Fruit fly (Drosophila melanogaster) whole organism, embryonic: ENCODE data around the gene Dmtn.
A peak's percentile ranks its signal among the peaks of the same experiment; 100 is the strongest.

ENCODE experiments used
- CG10147 ChIP-seq: fragments of 200-800 bp; sonication (Bioruptor generic); optimal IDR thresholded peaks from 2 replicates; lab custom pipeline; 2019; ENCODE audit warnings: missing biosample characterization, mild to moderate bottlenecking, missing genetic modification characterization, moderate library complexity
- CG10431 ChIP-seq: fragments of 200-800 bp; sonication (Bioruptor generic); optimal IDR thresholded peaks from 3 replicates; lab custom pipeline; 2018; ENCODE audit warnings: missing biosample characterization, mild to moderate bottlenecking, missing genetic modification characterization
- CG12071 ChIP-seq: fragments of 200-800 bp; sonication (Bioruptor generic); optimal IDR thresholded peaks from 3 replicates; lab custom pipeline; 2018; ENCODE audit warnings: missing biosample characterization, mild to moderate bottlenecking, missing genetic modification characterization
- CG12104 ChIP-seq: fragments of 200-800 bp; sonication (Bioruptor generic); optimal IDR thresholded peaks from 3 replicates; lab custom pipeline; 2016; ENCODE audit warnings: missing biosample characterization, missing genetic modification characterization
- CG13123 ChIP-seq: fragments of 200-800 bp; sonication (Bioruptor generic); optimal IDR thresholded peaks from 2 replicates; lab custom pipeline; 2016; ENCODE audit warnings: missing biosample characterization, missing genetic modification characterization
- CG15011 ChIP-seq: fragments of 200-800 bp; sonication (Bioruptor generic); optimal IDR thresholded peaks from 3 replicates; lab custom pipeline; 2018; ENCODE audit warnings: missing biosample characterization, mild to moderate bottlenecking, missing genetic modification characterization
- CG15479 ChIP-seq: fragments of 200-800 bp; sonication (Bioruptor generic); optimal IDR thresholded peaks from 3 replicates; lab custom pipeline; 2019; ENCODE audit warnings: missing biosample characterization, mild to moderate bottlenecking, missing genetic modification characterization, moderate library complexity
- CG15514 ChIP-seq: fragments of 200-800 bp; sonication (Bioruptor generic); optimal IDR thresholded peaks from 3 replicates; lab custom pipeline; 2017; ENCODE audit warnings: missing biosample characterization, missing genetic modification characterization, mild to moderate bottlenecking, moderate library complexity, missing genetic modification reagents
- CG2199 ChIP-seq: fragments of 200-800 bp; sonication (Bioruptor generic); IDR thresholded peaks from 3 replicates; pipeline ENCODE4 v1.3.6; 2022; ENCODE audit warnings: missing biosample characterization, missing genetic modification characterization
- CG2678 ChIP-seq: fragments of 200-800 bp; sonication (Bioruptor generic); optimal IDR thresholded peaks from 3 replicates; lab custom pipeline; 2019; ENCODE audit warnings: missing biosample characterization, mild to moderate bottlenecking, missing genetic modification characterization, moderate library complexity
- CG31224 ChIP-seq: fragments of 200-800 bp; sonication (Bioruptor generic); IDR thresholded peaks from 2 replicates; pipeline ENCODE4 v1.3.6; 2022; ENCODE audit warnings: missing biosample characterization, missing genetic modification characterization
- CG34376 ChIP-seq: fragments of 200-800 bp; sonication (Bioruptor generic); optimal IDR thresholded peaks from 2 replicates; lab custom pipeline; 2018; ENCODE audit warnings: missing biosample characterization, mild to moderate bottlenecking, missing genetic modification characterization
- CG3726 ChIP-seq: fragments of 200-800 bp; sonication (Bioruptor generic); IDR thresholded peaks from 3 replicates; pipeline ENCODE4, ENCODE4 v1.3.6; 2022; ENCODE audit warnings: missing biosample characterization, missing genetic modification characterization
- CG4617 ChIP-seq: fragments of 200-800 bp; sonication (Bioruptor generic); optimal IDR thresholded peaks from 3 replicates; lab custom pipeline; 2016; ENCODE audit warnings: missing biosample characterization, missing genetic modification characterization, borderline replicate concordance
- CG4707 ChIP-seq: fragments of 200-800 bp; sonication (Bioruptor generic); optimal IDR thresholded peaks from 2 replicates; lab custom pipeline; 2018; ENCODE audit warnings: missing biosample characterization, mild to moderate bottlenecking, missing genetic modification characterization, moderate library complexity
- CG4820 ChIP-seq: fragments of 200-800 bp; sonication (Bioruptor generic); optimal IDR thresholded peaks from 3 replicates; lab custom pipeline; 2016; ENCODE audit warnings: missing biosample characterization, missing genetic modification characterization
- CG5180 ChIP-seq: fragments of 200-800 bp; sonication (Bioruptor generic); optimal IDR thresholded peaks from 3 replicates; lab custom pipeline; 2017; ENCODE audit warnings: missing biosample characterization, missing genetic modification characterization, mild to moderate bottlenecking, moderate library complexity, missing genetic modification reagents
- CG6791 ChIP-seq: fragments of 200-800 bp; sonication (Bioruptor generic); IDR thresholded peaks from 3 replicates; pipeline ENCODE4 v1.3.6; 2022; ENCODE audit warnings: missing biosample characterization, missing genetic modification characterization; ENCODE audit not compliant: partially characterized antibody
- CG6813 ChIP-seq: fragments of 200-800 bp; sonication (Bioruptor generic); optimal IDR thresholded peaks from 2 replicates; lab custom pipeline; 2017; ENCODE audit warnings: missing biosample characterization, missing genetic modification characterization, mild to moderate bottlenecking, moderate library complexity, missing genetic modification reagents
- CG7745 ChIP-seq: fragments of 200-800 bp; sonication (Bioruptor generic); optimal IDR thresholded peaks from 2 replicates; lab custom pipeline; 2018; ENCODE audit warnings: missing biosample characterization, mild to moderate bottlenecking, missing genetic modification characterization, moderate library complexity
- CG8944 ChIP-seq: fragments of 200-800 bp; sonication (Bioruptor generic); optimal IDR thresholded peaks from 3 replicates; lab custom pipeline; 2016; ENCODE audit warnings: missing biosample characterization, missing genetic modification characterization
- CTCF ChIP-seq: fragments of 200-800 bp; sonication (Bioruptor generic); optimal IDR thresholded peaks from 2 replicates; lab custom pipeline; 2017; ENCODE audit warnings: missing biosample characterization, mild to moderate bottlenecking, missing genetic modification characterization, moderate library complexity
- Chrac-16 ChIP-seq: fragments of 200-800 bp; sonication (Bioruptor generic); optimal IDR thresholded peaks from 3 replicates; lab custom pipeline; 2016; ENCODE audit warnings: missing biosample characterization, missing genetic modification characterization
- Dad ChIP-seq: fragments of 200-800 bp; sonication (Bioruptor generic); optimal IDR thresholded peaks from 3 replicates; lab custom pipeline; 2016; ENCODE audit warnings: missing biosample characterization, missing genetic modification characterization
- Dref ChIP-seq: fragments of 200-800 bp; sonication (Bioruptor generic); IDR thresholded peaks from 2 replicates; pipeline ENCODE4 v1.3.6; 2022; ENCODE audit warnings: missing biosample characterization, missing genetic modification characterization
- Ets97D ChIP-seq: fragments of 200-800 bp; sonication (Bioruptor generic); optimal IDR thresholded peaks from 3 replicates; lab custom pipeline; 2016; ENCODE audit warnings: missing biosample characterization, missing genetic modification characterization
- H15 ChIP-seq: fragments of 200-800 bp; sonication (Bioruptor generic); IDR thresholded peaks from 3 replicates; pipeline ENCODE4 v1.3.6; 2022; ENCODE audit warnings: missing biosample characterization, missing genetic modification characterization
- Hand ChIP-seq: fragments of 200-800 bp; sonication (Bioruptor generic); optimal IDR thresholded peaks from 2 replicates; lab custom pipeline; 2017; ENCODE audit warnings: mild to moderate bottlenecking, missing biosample characterization, missing genetic modification reagents, missing genetic modification characterization
- Hmx ChIP-seq: fragments of 200-800 bp; sonication (Bioruptor generic); optimal IDR thresholded peaks from 2 replicates; lab custom pipeline; 2016; ENCODE audit warnings: missing biosample characterization, missing genetic modification characterization
- Hr51 ChIP-seq, 2 experiments: fragments of 200-800 bp; sonication (Bioruptor generic); optimal IDR thresholded peaks; 2 replicates in 1 of 2; 3 replicates in 1 of 2; lab custom pipeline; 2016 to 2018; ENCODE audit warnings: missing biosample characterization in 2 of 2, missing genetic modification characterization in 2 of 2, mild to moderate bottlenecking in 1 of 2, moderate library complexity in 1 of 2
- Lim3 ChIP-seq: fragments of 200-800 bp; sonication (Bioruptor generic); IDR thresholded peaks from 2 replicates; pipeline ENCODE4 v1.3.6; 2022; ENCODE audit warnings: missing biosample characterization, missing genetic modification characterization
- MTF-1 ChIP-seq: fragments of 200-800 bp; sonication (Bioruptor generic); optimal IDR thresholded peaks from 2 replicates; lab custom pipeline; 2018; ENCODE audit warnings: missing biosample characterization, mild to moderate bottlenecking, missing genetic modification characterization, borderline replicate concordance
- Opbp ChIP-seq: fragments of 200-800 bp; sonication (Bioruptor generic); IDR thresholded peaks from 3 replicates; pipeline ENCODE4 v1.3.6; 2022; ENCODE audit warnings: missing biosample characterization, missing genetic modification characterization; ENCODE audit not compliant: partially characterized antibody
- PHDP ChIP-seq: fragments of 200-800 bp; sonication (Bioruptor generic); optimal IDR thresholded peaks from 3 replicates; lab custom pipeline; 2018; ENCODE audit warnings: missing biosample characterization, mild to moderate bottlenecking, missing genetic modification characterization, moderate library complexity
- TFAM ChIP-seq: fragments of 200-800 bp; sonication (Bioruptor generic); optimal IDR thresholded peaks from 2 replicates; lab custom pipeline; 2017; ENCODE audit warnings: missing biosample characterization, missing genetic modification characterization, inconsistent platforms
- Tbp ChIP-seq: fragments of >200 bp; optimal IDR thresholded peaks from 2 replicates; lab custom pipeline; 2018; ENCODE audit warnings: missing biosample characterization, missing genetic modification characterization
- Vsx1 ChIP-seq: fragments of 200-800 bp; sonication (Bioruptor generic); optimal IDR thresholded peaks from 2 replicates; lab custom pipeline; 2017; ENCODE audit warnings: missing biosample characterization, mild to moderate bottlenecking, missing genetic modification characterization, missing genetic modification reagents
- cad ChIP-seq: fragments of >200 bp; optimal IDR thresholded peaks from 2 replicates; lab custom pipeline; 2017; ENCODE audit warnings: missing biosample characterization, missing genetic modification characterization
- caup ChIP-seq: fragments of 200-800 bp; sonication (Bioruptor generic); optimal IDR thresholded peaks from 3 replicates; lab custom pipeline; 2017; ENCODE audit warnings: missing biosample characterization, mild to moderate bottlenecking, missing genetic modification characterization, moderate library complexity; ENCODE audit not compliant: severe bottlenecking
- crp ChIP-seq, 2 experiments: fragments of 200-800 bp; sonication (Bioruptor generic); optimal IDR thresholded peaks; 2 replicates in 1 of 2; 3 replicates in 1 of 2; lab custom pipeline; 2017; ENCODE audit warnings: missing biosample characterization in 2 of 2, missing genetic modification characterization in 2 of 2, mild to moderate bottlenecking in 1 of 2, moderate library complexity in 1 of 2
- fd96Cb ChIP-seq: fragments of 200-800 bp; sonication (Bioruptor generic); optimal IDR thresholded peaks from 2 replicates; lab custom pipeline; 2018; ENCODE audit warnings: missing biosample characterization, mild to moderate bottlenecking, missing genetic modification characterization, moderate library complexity
- gsb ChIP-seq: fragments of 200-800 bp; sonication (Bioruptor generic); IDR thresholded peaks from 2 replicates; pipeline ENCODE4 v1.3.6; 2022; ENCODE audit warnings: missing biosample characterization, missing genetic modification characterization
- lbe ChIP-seq: fragments of 200-800 bp; sonication (Bioruptor generic); optimal IDR thresholded peaks from 2 replicates; lab custom pipeline; 2016; ENCODE audit warnings: missing biosample characterization, mild to moderate bottlenecking, missing genetic modification characterization
- sd ChIP-seq: fragments of 200-800 bp; sonication (Bioruptor generic); optimal IDR thresholded peaks from 3 replicates; lab custom pipeline; 2018; ENCODE audit warnings: missing biosample characterization, mild to moderate bottlenecking, missing genetic modification characterization, moderate library complexity
- sens ChIP-seq: fragments of 200-800 bp; sonication (Bioruptor generic); peaks from one replicate; lab custom pipeline; 2016; ENCODE audit warnings: missing biosample characterization, missing genetic modification characterization
- slbo ChIP-seq: fragments of 200-800 bp; sonication (Bioruptor generic); IDR thresholded peaks from 2 replicates; pipeline ENCODE4 v1.3.6; 2022; ENCODE audit warnings: missing biosample characterization, missing genetic modification characterization
- sqz ChIP-seq: fragments of 200-800 bp; sonication (Bioruptor generic); optimal IDR thresholded peaks from 3 replicates; lab custom pipeline; 2018; ENCODE audit warnings: missing biosample characterization, mild to moderate bottlenecking, missing genetic modification characterization
- tgo ChIP-seq: fragments of 200-800 bp; sonication (Bioruptor generic); IDR thresholded peaks from 3 replicates; pipeline ENCODE4 v1.3.6; 2022; ENCODE audit warnings: missing biosample characterization, missing genetic modification characterization
- tin ChIP-seq: fragments of 200-800 bp; sonication (Bioruptor generic); optimal IDR thresholded peaks from 3 replicates; lab custom pipeline; 2016; ENCODE audit warnings: missing biosample characterization, missing genetic modification characterization
- unpg ChIP-seq: fragments of 200-800 bp; sonication (Bioruptor generic); optimal IDR thresholded peaks from 3 replicates; lab custom pipeline; 2018; ENCODE audit warnings: missing biosample characterization, mild to moderate bottlenecking, missing genetic modification characterization, moderate library complexity
- zen ChIP-seq: fragments of 200-800 bp; sonication (Bioruptor generic); optimal IDR thresholded peaks from 3 replicates; lab custom pipeline; 2018; ENCODE audit warnings: missing biosample characterization, mild to moderate bottlenecking, missing genetic modification characterization, moderate library complexity
- zfh2 ChIP-seq: fragments of 200-800 bp; sonication (Bioruptor generic); optimal IDR thresholded peaks from 2 replicates; lab custom pipeline; 2016; ENCODE audit warnings: missing biosample characterization, missing genetic modification characterization

The Dmtn gene

DNA sequence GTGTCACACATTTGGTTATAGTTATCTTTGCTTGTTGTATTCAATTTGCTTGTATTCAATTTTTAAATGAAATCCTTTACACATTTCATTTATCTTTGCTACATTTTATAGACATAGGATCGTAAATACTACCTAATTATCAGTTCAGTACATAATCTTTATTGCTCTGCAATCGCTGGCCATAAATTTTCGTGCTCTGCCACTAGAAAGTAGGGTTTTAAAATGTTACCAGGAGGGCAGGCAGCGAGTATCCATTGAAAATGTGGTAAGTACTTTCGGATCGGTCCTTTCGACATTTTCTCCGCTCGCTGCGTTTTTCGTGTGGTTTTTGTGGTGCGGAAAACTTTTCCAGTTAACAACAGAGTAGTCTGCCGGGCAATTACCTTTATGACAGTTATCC, 6.4 kb downstream of the Dmtn start:
- peak; percentile 46 for TF ChIP-seq CG12071 (GFP tag; lab: Kevin White, UChicago)
- peak; percentile 28 for TF ChIP-seq CG34376 (GFP tag; lab: Kevin White, UChicago)
- peak; percentile 54 for TF ChIP-seq zen (tag; lab: Kevin White, UChicago)
- TF ChIP-seq Hr51 (GFP tag; optimal IDR thresholded peaks at IDR 0.05; lab: Kevin White, UChicago): peak in 1 of 2 experiments; percentile 23
- peak; percentile 51 for TF ChIP-seq Vsx1 (GFP tag; lab: Kevin White, UChicago)
- no peak for TF ChIP-seq CG8944
- TF ChIP-seq zfh2 (GFP tag; lab: Kevin White, UChicago): no peak
- peak; percentile 20 for TF ChIP-seq PHDP (tag; lab: Kevin White, UChicago)
- peak; percentile 4 for TF ChIP-seq unpg (GFP tag; lab: Kevin White, UChicago)
- no peak for TF ChIP-seq CG15514 (GFP tag; lab: Kevin White, UChicago)
- peak; percentile 53 for TF ChIP-seq CG15479 (GFP tag; lab: Kevin White, UChicago)
- no peak for TF ChIP-seq Hmx (GFP tag; lab: Kevin White, UChicago)
- TF ChIP-seq lbe (GFP tag; lab: Kevin White, UChicago): no peak
- no peak for TF ChIP-seq Chrac-16 (GFP tag; lab: Kevin White, UChicago)
- TF ChIP-seq cad: peak; percentile 80
- TF ChIP-seq caup (GFP tag; lab: Kevin White, UChicago): no peak
- TF ChIP-seq slbo (GFP tag; lab: Robert Waterston, UW): no peak
- peak; percentile 14 for TF ChIP-seq CG2678
- peak; percentile 3 for TF ChIP-seq CG5180
- TF ChIP-seq CG10431 (GFP tag; lab: Kevin White, UChicago): peak; percentile 41
- TF ChIP-seq CG7745 (tag; lab: Kevin White, UChicago): no peak
- peak; percentile 17 for TF ChIP-seq CG4707 (GFP tag; lab: Kevin White, UChicago)
- peak; percentile 18 for TF ChIP-seq CG15011
- TF ChIP-seq CG4820 (GFP tag; lab: Kevin White, UChicago): no peak
- TF ChIP-seq CTCF (GFP tag; lab: Kevin White, UChicago): peak; percentile 10
- no peak for TF ChIP-seq tgo
- TF ChIP-seq CG6813 (GFP tag; lab: Kevin White, UChicago): no peak
- peak; percentile 52; the same call in 1 of the 2 replicates for TF ChIP-seq CG31224 (GFP tag; lab: Robert Waterston, UW)
- TF ChIP-seq Opbp: no peak
- TF ChIP-seq Lim3: no peak
- no peak for TF ChIP-seq CG6791 (GFP tag; lab: Robert Waterston, UW)
- no peak for TF ChIP-seq TFAM (GFP tag; lab: Kevin White, UChicago)
- TF ChIP-seq CG2199 (GFP tag; lab: Robert Waterston, UW): peak; percentile 78; the same call in 1 of the 3 replicates
- no peak for TF ChIP-seq CG3726 (GFP tag; lab: Robert Waterston, UW)
- peak; percentile 26 for TF ChIP-seq sens (GFP tag; lab: Kevin White, UChicago)
- peak; percentile 46 for TF ChIP-seq sd
- TF ChIP-seq crp (GFP tag; optimal IDR thresholded peaks at IDR 0.05; lab: Kevin White, UChicago): no peak
- no peak for TF ChIP-seq H15 (GFP tag; lab: Robert Waterston, UW)

DNA sequence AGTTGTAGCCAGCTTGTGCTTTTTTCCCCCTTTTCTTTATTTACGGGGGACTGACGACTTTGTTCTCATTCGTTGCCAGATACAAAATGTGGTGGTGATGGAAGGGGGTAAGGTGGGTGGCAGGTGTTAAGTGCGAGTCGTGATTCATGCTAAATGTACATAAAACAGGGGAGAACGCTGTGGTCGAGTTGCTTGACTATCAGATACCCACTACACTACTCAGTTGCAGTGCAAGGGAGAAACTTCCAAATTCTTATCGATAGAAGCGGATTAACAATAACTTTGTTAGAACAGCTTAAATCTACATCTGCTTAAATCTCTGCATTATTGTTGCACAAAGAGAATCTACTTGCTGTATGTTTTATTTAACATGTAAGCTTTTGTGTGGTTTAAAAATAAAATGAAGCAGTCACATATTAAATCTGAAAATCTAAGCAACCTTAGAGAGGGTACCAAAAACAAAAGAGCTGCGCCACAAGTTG, 8.0 kb downstream of the Dmtn start:
- TF ChIP-seq CG12071 (GFP tag; lab: Kevin White, UChicago) (no peak), gsb (GFP tag; lab: Robert Waterston, UW) (no peak), tin (GFP tag; lab: Kevin White, UChicago) (no peak), Hand (GFP tag; lab: Kevin White, UChicago) (no peak), CG13123 (GFP tag; lab: Kevin White, UChicago) (no peak), Ets97D (GFP tag; lab: Kevin White, UChicago) (no peak), CG10147 (no peak), MTF-1 (GFP tag; lab: Kevin White, UChicago) (no peak), CG12104 (GFP tag; lab: Kevin White, UChicago) (no peak), sqz (no peak), CG4617 (GFP tag; lab: Kevin White, UChicago) (no peak), Dad (no peak), Tbp (no peak), fd96Cb (tag; lab: Kevin White, UChicago) (peak; percentile 8), Dref (GFP tag; lab: Robert Waterston, UW) (no peak)
